Worm (Caenorhabditis elegans) whole organism, late embryonic: ENCODE measurements around the gene rgef-1.

Source experiments
- C08G9.2 ChIP-seq: sonication (generic microtip); optimal IDR thresholded peaks from 2 replicates; lab custom pipeline; 2016; ENCODE audit warnings: mild to moderate bottlenecking, missing genetic modification characterization, moderate library complexity, missing compliant biosample characterization
- C38D4.7 ChIP-seq: fragments of 200-800 bp; sonication (Bioruptor generic); optimal IDR thresholded peaks from 2 replicates; lab custom pipeline; 2018; ENCODE audit warnings: mild to moderate bottlenecking, missing genetic modification characterization, moderate library complexity, missing compliant biosample characterization
- F13H6.1 ChIP-seq: sonication (generic microtip); optimal IDR thresholded peaks from 2 replicates; lab custom pipeline; 2016; ENCODE audit warnings: missing genetic modification characterization, missing compliant biosample characterization
- ahr-1 ChIP-seq: sonication (generic microtip); optimal IDR thresholded peaks from 2 replicates; lab custom pipeline; 2016; ENCODE audit warnings: missing genetic modification characterization, missing compliant biosample characterization
- ama-1 ChIP-seq: fragments of 150-350 bp; optimal IDR thresholded peaks from 2 replicates; lab custom pipeline; 2014
- ceh-14 ChIP-seq: sonication (generic microtip); optimal IDR thresholded peaks from 2 replicates; lab custom pipeline; 2016; ENCODE audit warnings: missing genotype, missing genetic modification characterization, missing compliant biosample characterization
- ceh-2 ChIP-seq: sonication (generic microtip); optimal IDR thresholded peaks from 2 replicates; lab custom pipeline; 2016; ENCODE audit warnings: missing genotype, missing genetic modification characterization, missing compliant biosample characterization
- ceh-24 ChIP-seq: sonication (generic microtip); optimal IDR thresholded peaks from 2 replicates; lab custom pipeline; 2016; ENCODE audit warnings: mild to moderate bottlenecking, missing genetic modification characterization, missing compliant biosample characterization
- ceh-30 ChIP-seq: fragments of 150-350 bp; optimal IDR thresholded peaks from 2 replicates; lab custom pipeline; 2014; ENCODE audit warnings: missing biosample characterization, missing genetic modification characterization
- ceh-45 ChIP-seq: fragments of 200-800 bp; sonication (Bioruptor generic); IDR thresholded peaks from 2 replicates; pipeline ENCODE4 v1.3.6; 2022; ENCODE audit warnings: missing genetic modification reagents, missing genetic modification characterization, missing compliant biosample characterization
- ceh-48 ChIP-seq: sonication (generic microtip); optimal IDR thresholded peaks from 2 replicates; lab custom pipeline; 2016; ENCODE audit warnings: missing genetic modification characterization, inconsistent platforms, missing compliant biosample characterization
- ceh-9 ChIP-seq: sonication (generic microtip); optimal IDR thresholded peaks from 2 replicates; lab custom pipeline; 2016; ENCODE audit warnings: mild to moderate bottlenecking, missing genetic modification characterization, inconsistent platforms, missing compliant biosample characterization
- che-1 ChIP-seq: sonication (generic microtip); optimal IDR thresholded peaks from 2 replicates; lab custom pipeline; 2016; ENCODE audit warnings: mild to moderate bottlenecking, missing genetic modification characterization, missing compliant biosample characterization
- dmd-4 ChIP-seq: sonication (generic microtip); optimal IDR thresholded peaks from 2 replicates; lab custom pipeline; 2016; ENCODE audit warnings: borderline replicate concordance, missing genetic modification characterization, missing compliant biosample characterization
- elt-2 ChIP-seq: sonication (generic microtip); optimal IDR thresholded peaks from 2 replicates; lab custom pipeline; 2016; ENCODE audit warnings: missing genetic modification reagents, missing genetic modification characterization, missing compliant biosample characterization
- elt-4 ChIP-seq: sonication (generic microtip); optimal IDR thresholded peaks from 2 replicates; lab custom pipeline; 2016; ENCODE audit warnings: missing genetic modification characterization, missing compliant biosample characterization
- eyg-1 ChIP-seq: sonication (generic microtip); optimal IDR thresholded peaks from 2 replicates; lab custom pipeline; 2016; ENCODE audit warnings: missing genotype, missing genetic modification characterization, missing compliant biosample characterization
- fax-1 ChIP-seq: sonication (generic microtip); optimal IDR thresholded peaks from 2 replicates; lab custom pipeline; 2016; ENCODE audit warnings: missing genotype, missing genetic modification characterization, missing compliant biosample characterization
- fkh-10 ChIP-seq: fragments of 150-350 bp; optimal IDR thresholded peaks from 2 replicates; lab custom pipeline; 2014; ENCODE audit warnings: missing biosample characterization, missing genetic modification reagents, missing genetic modification characterization
- fkh-6 ChIP-seq: sonication (generic microtip); optimal IDR thresholded peaks from 2 replicates; lab custom pipeline; 2016; ENCODE audit warnings: missing genetic modification characterization, missing compliant biosample characterization
- hlh-13 ChIP-seq: fragments of 200-800 bp; sonication (Bioruptor generic); optimal IDR thresholded peaks from 2 replicates; lab custom pipeline; 2018; ENCODE audit warnings: mild to moderate bottlenecking, missing genetic modification characterization, missing compliant biosample characterization
- hlh-15 ChIP-seq: sonication (generic microtip); optimal IDR thresholded peaks from 2 replicates; lab custom pipeline; 2016; ENCODE audit warnings: missing genetic modification characterization, missing compliant biosample characterization
- hlh-30 ChIP-seq: sonication (generic microtip); optimal IDR thresholded peaks from 2 replicates; lab custom pipeline; 2017; ENCODE audit warnings: antibody characterized with exemption, missing genetic modification characterization, missing compliant biosample characterization; ENCODE audit not compliant: insufficient read depth
- hlh-8 ChIP-seq: sonication (generic microtip); optimal IDR thresholded peaks from 2 replicates; lab custom pipeline; 2016; ENCODE audit warnings: missing genotype, missing genetic modification characterization, missing compliant biosample characterization
- lim-6 ChIP-seq: sonication (generic microtip); optimal IDR thresholded peaks from 2 replicates; lab custom pipeline; 2016; ENCODE audit warnings: missing genetic modification characterization, missing compliant biosample characterization
- madf-2 ChIP-seq: sonication (generic microtip); optimal IDR thresholded peaks from 2 replicates; lab custom pipeline; 2017; ENCODE audit warnings: missing genetic modification characterization, missing compliant biosample characterization
- nfya-1 ChIP-seq: sonication (generic microtip); optimal IDR thresholded peaks from 2 replicates; lab custom pipeline; 2017; ENCODE audit warnings: missing genetic modification characterization, mild to moderate bottlenecking, missing compliant biosample characterization, antibody characterized with exemption, moderate library complexity
- odd-2 ChIP-seq: sonication (generic microtip); optimal IDR thresholded peaks from 2 replicates; lab custom pipeline; 2017; ENCODE audit warnings: antibody characterized with exemption, mild to moderate bottlenecking, missing genetic modification characterization, missing compliant biosample characterization
- pag-3 ChIP-seq: sonication (generic microtip); optimal IDR thresholded peaks from 2 replicates; lab custom pipeline; 2016; ENCODE audit warnings: missing compliant biosample characterization, missing genetic modification characterization, borderline replicate concordance
- pax-1 ChIP-seq: fragments of 150-350 bp; optimal IDR thresholded peaks from 2 replicates; lab custom pipeline; 2014; ENCODE audit warnings: missing biosample characterization, missing genetic modification characterization
- pros-1 ChIP-seq: fragments of 150-350 bp; optimal IDR thresholded peaks from 2 replicates; lab custom pipeline; 2014; ENCODE audit warnings: missing biosample characterization, missing genetic modification reagents, missing genetic modification characterization
- ref-2 ChIP-seq: sonication (generic microtip); optimal IDR thresholded peaks from 2 replicates; lab custom pipeline; 2016; ENCODE audit warnings: missing genetic modification characterization, missing compliant biosample characterization
- rnt-1 ChIP-seq: sonication (generic microtip); optimal IDR thresholded peaks from 2 replicates; lab custom pipeline; 2016; ENCODE audit warnings: missing genetic modification characterization, missing compliant biosample characterization
- sdc-2 ChIP-seq: sonication (generic microtip); optimal IDR thresholded peaks from 2 replicates; lab custom pipeline; 2016; ENCODE audit warnings: missing genotype, missing genetic modification characterization, missing compliant biosample characterization
- syd-9 ChIP-seq: sonication (generic microtip); optimal IDR thresholded peaks from 2 replicates; lab custom pipeline; 2016; ENCODE audit warnings: mild to moderate bottlenecking, missing genetic modification characterization, moderate library complexity, missing compliant biosample characterization
- unc-86 ChIP-seq: sonication (generic microtip); optimal IDR thresholded peaks from 2 replicates; lab custom pipeline; 2016; ENCODE audit warnings: missing genetic modification characterization, missing compliant biosample characterization
- zip-5 ChIP-seq: sonication (generic microtip); optimal IDR thresholded peaks from 2 replicates; lab custom pipeline; 2016; ENCODE audit warnings: missing genetic modification characterization, missing compliant biosample characterization
- ztf-16 ChIP-seq: sonication (generic microtip); optimal IDR thresholded peaks from 2 replicates; lab custom pipeline; 2017; ENCODE audit warnings: missing genetic modification characterization, missing compliant biosample characterization

The rgef-1 gene

DNA sequence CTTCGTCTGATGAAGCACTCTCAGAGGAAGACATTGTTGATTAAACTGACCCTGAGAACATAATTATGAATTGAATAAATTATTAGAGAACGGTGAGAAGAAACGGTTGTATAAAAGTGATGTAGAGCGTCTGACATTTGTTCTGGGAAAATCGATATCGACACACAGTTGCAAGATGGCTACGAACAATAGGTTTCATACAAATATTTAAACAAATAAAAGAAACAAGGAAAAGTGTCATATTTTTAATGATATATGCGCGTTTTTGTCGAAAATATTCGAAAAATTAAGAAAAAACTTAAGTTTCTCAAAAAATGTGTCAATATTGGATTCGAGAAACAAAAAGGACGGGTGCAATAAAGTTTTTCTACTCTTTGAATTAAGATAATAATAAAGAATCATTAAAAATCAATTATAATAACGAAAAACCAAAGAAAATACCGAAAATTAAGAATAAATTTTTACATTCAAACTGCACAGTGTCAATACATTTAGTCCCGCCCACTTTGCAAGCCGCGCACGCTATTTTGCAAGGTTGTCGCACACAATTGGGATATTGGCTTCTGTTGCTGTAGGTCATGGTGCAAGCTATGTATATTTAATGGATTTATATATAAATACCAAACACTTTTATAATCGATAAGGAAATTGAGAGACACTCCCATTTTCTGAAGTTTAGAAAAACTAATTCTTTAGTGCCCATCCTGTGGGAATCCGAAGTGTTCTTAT, 21.3 kb upstream of the rgef-1 start, which contains the start of gene rtfo-1 (continued):
- peak; percentile 11 for TF ChIP-seq ref-2 (tag; lab: Kevin White, UChicago)
- peak; percentile 59 for TF ChIP-seq ceh-14 (tag; lab: Kevin White, UChicago)
- peak; percentile 38 for TF ChIP-seq fax-1 (tag; lab: Kevin White, UChicago)
- TF ChIP-seq ceh-2: peak; percentile 57
- peak; percentile 43 for TF ChIP-seq C38D4.7 (GFP tag; lab: Kevin White, UChicago)
- TF ChIP-seq hlh-8 (tag; lab: Kevin White, UChicago): peak; percentile 2
- peak; percentile 79 for TF ChIP-seq elt-2 (tag; lab: Kevin White, UChicago)
- peak; percentile 61 for TF ChIP-seq odd-2 (tag; lab: Kevin White, UChicago)
- peak; percentile 27 for TF ChIP-seq ceh-48 (tag; lab: Kevin White, UChicago)
- TF ChIP-seq nfya-1 (tag; lab: Kevin White, UChicago): peak; percentile 72
- peak; percentile 30 for TF ChIP-seq madf-2 (tag; lab: Kevin White, UChicago)
- TF ChIP-seq lim-6 (tag; lab: Kevin White, UChicago): no peak
- TF ChIP-seq pros-1 (tag; lab: Kevin White, UChicago): no peak
- TF ChIP-seq zip-5 (tag; lab: Kevin White, UChicago): peak; percentile 53
- TF ChIP-seq ahr-1 (tag; lab: Kevin White, UChicago): peak; percentile 28

DNA sequence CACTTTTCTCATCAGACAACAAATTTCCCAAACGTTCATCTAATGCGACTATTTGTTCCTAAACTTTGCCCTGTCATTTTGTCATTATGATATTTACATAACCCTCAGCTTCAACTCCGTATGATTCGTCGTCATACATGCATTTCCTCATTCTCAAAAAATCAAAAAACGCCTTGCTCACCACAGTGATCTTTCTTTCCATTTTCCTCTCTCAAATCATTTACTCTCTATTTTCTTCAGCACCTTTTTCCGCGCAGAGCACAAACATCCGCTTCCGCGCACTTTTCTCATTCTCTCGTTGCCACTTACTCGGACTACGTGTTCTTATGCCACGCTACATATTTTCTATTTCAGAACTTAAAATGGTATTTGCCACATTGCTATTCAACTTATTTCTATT, 15.5 kb upstream of the rgef-1 start, which contains the start of gene F25B3.2:
Gene F25B3.2, plus strand, starts transcription at position 301 of the 400 bp plus-strand sequence.
- TF ChIP-seq C08G9.2 (tag; lab: Kevin White, UChicago) (no peak), rnt-1 (no peak), elt-2 (tag; lab: Kevin White, UChicago) (no peak), ceh-48 (tag; lab: Kevin White, UChicago) (no peak), fax-1 (tag; lab: Kevin White, UChicago) (no peak), pax-1 (no peak), pros-1 (tag; lab: Kevin White, UChicago) (no peak), ceh-9 (tag; lab: Kevin White, UChicago) (no peak), pag-3 (tag; lab: Kevin White, UChicago) (no peak), hlh-13 (no peak)

DNA sequence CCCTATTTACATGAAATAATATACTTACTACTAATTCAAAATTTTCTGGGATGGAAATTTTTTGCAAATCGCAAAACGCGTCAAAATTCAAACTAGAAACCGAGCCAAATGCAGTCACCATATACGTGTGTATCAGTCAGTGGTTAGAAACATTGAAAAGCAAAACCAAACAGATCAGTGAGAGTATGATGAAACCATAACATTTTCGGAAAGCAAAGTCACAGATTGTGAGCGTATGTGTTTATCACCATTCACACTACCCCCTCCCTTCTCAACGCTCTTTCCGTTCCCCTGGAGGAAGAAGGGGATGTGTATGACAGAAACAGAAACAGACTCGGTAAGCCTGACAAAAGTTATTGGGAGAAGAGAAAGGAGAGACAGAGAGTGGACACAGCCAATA, 10.2 kb upstream of the rgef-1 start:
- TF ChIP-seq eyg-1 (tag; lab: Kevin White, UChicago) (no peak), pros-1 (tag; lab: Kevin White, UChicago) (no peak), sdc-2 (no peak), fkh-10 (GFP tag; lab: Kevin White, UChicago) (no peak), ceh-45 (GFP tag; lab: Robert Waterston, UW) (no peak), ceh-48 (tag; lab: Kevin White, UChicago) (no peak), ama-1 (lab: Kevin White, UChicago) (no peak), elt-4 (tag; lab: Kevin White, UChicago) (no peak), syd-9 (tag; lab: Kevin White, UChicago) (no peak), C08G9.2 (tag; lab: Kevin White, UChicago) (no peak), ceh-30 (tag; lab: Kevin White, UChicago) (no peak)

DNA sequence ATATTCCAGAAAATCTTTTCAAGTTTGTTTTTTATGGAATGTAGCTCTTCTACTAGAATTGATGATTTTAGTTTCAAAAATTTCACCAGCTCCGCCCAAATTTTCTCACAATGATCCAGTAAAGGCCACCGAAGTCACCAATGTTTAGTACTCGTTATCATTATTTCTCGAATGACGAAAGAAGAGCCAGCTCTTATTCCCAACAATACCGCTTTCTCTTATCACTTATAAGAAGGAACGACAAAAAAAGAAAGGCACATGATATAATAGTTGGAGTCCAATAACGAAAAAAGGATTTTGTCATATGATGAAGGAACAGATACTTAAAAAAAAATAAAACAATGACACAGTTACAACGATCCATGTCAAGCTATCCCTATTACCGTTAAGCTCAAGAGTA, 9.6 kb upstream of the rgef-1 start:
- peak; percentile 3 for TF ChIP-seq elt-2 (tag; lab: Kevin White, UChicago)
- no peak for TF ChIP-seq ama-1 (lab: Kevin White, UChicago)
- TF ChIP-seq fkh-6 (tag; lab: Kevin White, UChicago): no peak
- no peak for TF ChIP-seq hlh-15 (tag; lab: Kevin White, UChicago)
- TF ChIP-seq, all 69 proteins: peak for 1

DNA sequence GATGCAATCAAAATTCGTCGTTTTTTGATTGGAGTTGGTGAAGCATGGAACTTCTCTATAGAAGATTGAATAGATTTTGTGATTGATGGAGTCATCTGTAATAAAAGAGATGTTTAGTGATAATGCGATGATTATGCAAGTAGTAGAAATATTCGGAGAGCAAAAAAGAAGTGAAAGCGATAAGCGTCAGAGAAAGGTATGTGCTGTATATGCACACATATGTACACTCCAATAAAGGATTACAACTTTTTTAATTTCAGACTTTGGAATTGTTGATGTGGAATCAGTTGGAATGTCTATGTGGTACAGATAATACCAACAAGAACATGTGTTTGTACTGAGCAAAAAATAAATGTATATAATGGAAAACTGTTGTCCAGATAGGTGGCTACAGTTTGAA, 8.7 kb upstream of the rgef-1 start, which contains the start of gene F25B3.5:
Gene F25B3.5, minus strand, starts transcription at position 101 of the 400 bp plus-strand sequence.
- TF ChIP-seq unc-86 (no peak), F13H6.1 (tag; lab: Kevin White, UChicago) (no peak), ztf-16 (tag; lab: Kevin White, UChicago) (no peak), ceh-14 (tag; lab: Kevin White, UChicago) (no peak), pros-1 (tag; lab: Kevin White, UChicago) (no peak), hlh-30 (no peak), elt-4 (tag; lab: Kevin White, UChicago) (no peak), dmd-4 (tag; lab: Kevin White, UChicago) (no peak), che-1 (tag; lab: Kevin White, UChicago) (no peak), ceh-24 (tag; lab: Kevin White, UChicago) (no peak), lim-6 (tag; lab: Kevin White, UChicago) (no peak)
